Worm (Caenorhabditis elegans) whole organism, young adult: Measurements from ENCODE around the gene ddx-19.

Experiments
- B0261.1 ChIP-seq: sonication (generic microtip); optimal IDR thresholded peaks from 2 replicates; lab custom pipeline; 2016; ENCODE audit warnings: mild to moderate bottlenecking, missing genetic modification characterization, moderate library complexity, missing compliant biosample characterization
- D2030.7 ChIP-seq: fragments of 200-800 bp; sonication (Bioruptor generic); IDR thresholded peaks from 2 replicates; pipeline ENCODE4 v1.3.6; 2022; ENCODE audit warnings: missing genetic modification reagents, missing genetic modification characterization, missing compliant biosample characterization
- F23B12.7 ChIP-seq: sonication (generic microtip); optimal IDR thresholded peaks from 2 replicates; lab custom pipeline; 2017; ENCODE audit warnings: missing genetic modification characterization, mild to moderate bottlenecking, missing compliant biosample characterization, antibody characterized with exemption, moderate library complexity; ENCODE audit not compliant: insufficient read depth
- F33H1.4 ChIP-seq: fragments of 200-800 bp; sonication (Bioruptor generic); IDR thresholded peaks from 2 replicates; pipeline ENCODE4 v1.3.6; 2022; ENCODE audit warnings: missing genetic modification reagents, missing genetic modification characterization, missing compliant biosample characterization
- F52B5.7 ChIP-seq: sonication (generic microtip); optimal IDR thresholded peaks from 2 replicates; lab custom pipeline; 2016; ENCODE audit warnings: mild to moderate bottlenecking, missing genetic modification characterization, missing compliant biosample characterization
- F57A8.1 ChIP-seq: fragments of 200-800 bp; sonication (Bioruptor generic); optimal IDR thresholded peaks from 2 replicates; lab custom pipeline; 2018; ENCODE audit warnings: mild to moderate bottlenecking, missing genetic modification characterization, moderate library complexity, missing compliant biosample characterization
- K11D2.4 ChIP-seq: fragments of 200-800 bp; sonication (Bioruptor generic); IDR thresholded peaks from 2 replicates; pipeline ENCODE4 v1.3.6; 2022; ENCODE audit warnings: missing genetic modification reagents, missing genetic modification characterization, missing compliant biosample characterization
- T07F8.4 ChIP-seq: sonication (generic microtip); optimal IDR thresholded peaks from 2 replicates; lab custom pipeline; 2016; ENCODE audit warnings: mild to moderate bottlenecking, missing genetic modification characterization, moderate library complexity, missing compliant biosample characterization
- Y53G8AR.9 ChIP-seq: fragments of 200-800 bp; sonication (Bioruptor generic); conservative IDR thresholded peaks from 2 replicates; pipeline ENCODE4 v1.3.6; 2022; ENCODE audit warnings: missing genetic modification reagents, missing genetic modification characterization, missing compliant biosample characterization
- Y56A3A.18 ChIP-seq: fragments of 200-800 bp; sonication (Bioruptor generic); IDR thresholded peaks from 2 replicates; pipeline ENCODE4 v1.3.6; 2022; ENCODE audit warnings: missing genetic modification reagents, missing genetic modification characterization, missing compliant biosample characterization
- ZK185.1 ChIP-seq: sonication (generic microtip); optimal IDR thresholded peaks from 2 replicates; lab custom pipeline; 2016; ENCODE audit warnings: mild to moderate bottlenecking, missing genetic modification characterization, missing compliant biosample characterization; ENCODE audit not compliant: poor library complexity, severe bottlenecking
- aptf-2 ChIP-seq: fragments of 200-800 bp; sonication (Bioruptor generic); conservative IDR thresholded peaks from 2 replicates; pipeline ENCODE4 v1.3.6; 2022; ENCODE audit warnings: missing genetic modification reagents, missing genetic modification characterization, missing compliant biosample characterization
- aptf-3 ChIP-seq: fragments of 200-800 bp; sonication (Bioruptor generic); IDR thresholded peaks from 2 replicates; pipeline ENCODE4 v1.3.6; 2022; ENCODE audit warnings: missing genetic modification characterization, missing compliant biosample characterization
- attf-3 ChIP-seq: fragments of 200-800 bp; sonication (Bioruptor generic); conservative IDR thresholded peaks from 2 replicates; pipeline ENCODE4 v1.3.6; 2022; ENCODE audit warnings: missing genetic modification reagents, missing genetic modification characterization, missing compliant biosample characterization
- attf-5 ChIP-seq: fragments of 200-800 bp; sonication (Bioruptor generic); optimal IDR thresholded peaks from 2 replicates; lab custom pipeline; 2018; ENCODE audit warnings: mild to moderate bottlenecking, missing genetic modification characterization, missing compliant biosample characterization
- attf-6 ChIP-seq: fragments of 200-800 bp; sonication (Bioruptor generic); IDR thresholded peaks from 2 replicates; pipeline ENCODE4 v1.3.6; 2022; ENCODE audit warnings: missing genetic modification reagents, missing genetic modification characterization, missing compliant biosample characterization
- bed-2 ChIP-seq: fragments of 200-800 bp; sonication (Bioruptor generic); IDR thresholded peaks from 2 replicates; pipeline ENCODE4 v1.3.6; 2022; ENCODE audit warnings: missing genetic modification reagents, missing genetic modification characterization, missing compliant biosample characterization
- ccch-3 ChIP-seq: fragments of 200-800 bp; sonication (Bioruptor generic); optimal IDR thresholded peaks from 2 replicates; lab custom pipeline; 2018; ENCODE audit warnings: mild to moderate bottlenecking, missing genetic modification characterization, missing compliant biosample characterization
- cebp-2 ChIP-seq: fragments of 200-800 bp; sonication (Bioruptor generic); IDR thresholded peaks from 2 replicates; pipeline ENCODE4 v1.3.6; 2022; ENCODE audit warnings: missing genetic modification characterization, missing compliant biosample characterization
- ceh-58 ChIP-seq: fragments of 200-800 bp; sonication (Bioruptor generic); IDR thresholded peaks from 2 replicates; pipeline ENCODE4 v1.3.6; 2022; ENCODE audit warnings: missing genetic modification characterization, missing compliant biosample characterization
- ceh-79 ChIP-seq: sonication (generic microtip); optimal IDR thresholded peaks from 2 replicates; lab custom pipeline; 2017; ENCODE audit warnings: mild to moderate bottlenecking, missing genetic modification characterization, missing compliant biosample characterization
- die-1 ChIP-seq: sonication (generic microtip); optimal IDR thresholded peaks from 2 replicates; lab custom pipeline; 2016; ENCODE audit warnings: missing genotype, mild to moderate bottlenecking, missing genetic modification characterization, missing compliant biosample characterization
- dpff-1 ChIP-seq: sonication (generic microtip); optimal IDR thresholded peaks from 2 replicates; lab custom pipeline; 2017; ENCODE audit warnings: mild to moderate bottlenecking, missing genetic modification characterization, missing compliant biosample characterization
- ets-4 ChIP-seq: fragments of 200-800 bp; sonication (Bioruptor generic); optimal IDR thresholded peaks from 2 replicates; lab custom pipeline; 2018; ENCODE audit warnings: mild to moderate bottlenecking, missing genetic modification characterization, missing compliant biosample characterization
- hmg-20 ChIP-seq: fragments of 200-800 bp; sonication (Bioruptor generic); IDR thresholded peaks from 2 replicates; pipeline ENCODE4 v1.3.6; 2022; ENCODE audit warnings: missing genetic modification reagents, missing genetic modification characterization, missing compliant biosample characterization
- hrde-1 ChIP-seq: sonication (generic microtip); optimal IDR thresholded peaks from 2 replicates; lab custom pipeline; 2016; ENCODE audit warnings: missing genetic modification characterization, mild to moderate bottlenecking, missing compliant biosample characterization, moderate library complexity, missing genotype, missing genetic modification reagents, borderline replicate concordance
- lag-1 ChIP-seq: fragments of 200-800 bp; sonication (Bioruptor generic); IDR thresholded peaks from 2 replicates; pipeline ENCODE4 v1.3.6; 2022; ENCODE audit warnings: missing genetic modification reagents, missing genetic modification characterization, missing compliant biosample characterization
- let-526 ChIP-seq: fragments of 200-800 bp; sonication (Bioruptor generic); IDR thresholded peaks from 2 replicates; pipeline ENCODE4 v1.3.6; 2022; ENCODE audit warnings: missing genetic modification reagents, missing genetic modification characterization, missing compliant biosample characterization
- let-607 ChIP-seq, 2 experiments: fragments of 200-800 bp in 1 of 2; sonication (Bioruptor generic) in 1 of 2; sonication (generic microtip) in 1 of 2; optimal IDR thresholded peaks; 2 replicates each; lab custom pipeline; 2016 to 2018; ENCODE audit warnings: mild to moderate bottlenecking in 2 of 2, missing compliant biosample characterization in 2 of 2, missing genetic modification characterization in 2 of 2, moderate library complexity in 2 of 2, missing genotype in 1 of 2
- lin-26 ChIP-seq: fragments of 200-800 bp; sonication (Bioruptor generic); IDR thresholded peaks from 2 replicates; pipeline ENCODE4 v1.3.6; 2022; ENCODE audit warnings: missing genetic modification reagents, missing genetic modification characterization, missing compliant biosample characterization
- lir-1 ChIP-seq: fragments of 200-800 bp; sonication (Bioruptor generic); conservative IDR thresholded peaks from 2 replicates; pipeline ENCODE4 v1.3.6; 2022; ENCODE audit warnings: missing genetic modification reagents, missing genetic modification characterization, missing compliant biosample characterization
- lsl-1 ChIP-seq: fragments of 200-800 bp; sonication (Bioruptor generic); optimal IDR thresholded peaks from 2 replicates; lab custom pipeline; 2018; ENCODE audit warnings: mild to moderate bottlenecking, missing genetic modification characterization, moderate library complexity, missing compliant biosample characterization
- lsy-27 ChIP-seq: sonication (generic microtip); optimal IDR thresholded peaks from 2 replicates; lab custom pipeline; 2017; ENCODE audit warnings: missing genetic modification characterization, mild to moderate bottlenecking, missing compliant biosample characterization, antibody characterized with exemption, missing genotype, borderline replicate concordance; ENCODE audit not compliant: insufficient read depth
- madf-8 ChIP-seq: fragments of 200-800 bp; sonication (Bioruptor generic); conservative IDR thresholded peaks from 2 replicates; pipeline ENCODE4 v1.3.6; 2022; ENCODE audit warnings: missing genetic modification reagents, missing genetic modification characterization, missing compliant biosample characterization
- nfya-2 ChIP-seq: fragments of 200-800 bp; sonication (Bioruptor generic); IDR thresholded peaks from 2 replicates; pipeline ENCODE4 v1.3.6; 2022; ENCODE audit warnings: missing genetic modification reagents, missing genetic modification characterization, missing compliant biosample characterization
- nhr-90 ChIP-seq: sonication (generic microtip); optimal IDR thresholded peaks from 2 replicates; lab custom pipeline; 2016; ENCODE audit warnings: missing genotype, mild to moderate bottlenecking, missing genetic modification characterization, missing compliant biosample characterization
- rcor-1 ChIP-seq: fragments of 200-800 bp; sonication (Bioruptor generic); IDR thresholded peaks from 2 replicates; pipeline ENCODE4 v1.3.6; 2022; ENCODE audit warnings: missing genetic modification reagents, missing genetic modification characterization, missing compliant biosample characterization
- rpc-1 ChIP-seq, 2 experiments: fragments of 150-350 bp in 1 of 2; sonication (generic microtip) in 1 of 2; optimal IDR thresholded peaks; 2 replicates each; lab custom pipeline; 2014 to 2018; ENCODE audit warnings: missing biosample characterization in 1 of 2, missing genetic modification characterization in 1 of 2, missing genetic modification reagents in 1 of 2, missing genotype in 1 of 2
- sdz-38 ChIP-seq: sonication (generic microtip); optimal IDR thresholded peaks from 2 replicates; lab custom pipeline; 2016; ENCODE audit warnings: missing genotype, missing genetic modification characterization, missing compliant biosample characterization
- somi-1 ChIP-seq: fragments of 200-800 bp; sonication (Bioruptor generic); optimal IDR thresholded peaks from 2 replicates; lab custom pipeline; 2018; ENCODE audit warnings: mild to moderate bottlenecking, missing genetic modification characterization, missing compliant biosample characterization
- sptf-2 ChIP-seq: fragments of 200-800 bp; sonication (Bioruptor generic); optimal IDR thresholded peaks from 2 replicates; lab custom pipeline; 2018; ENCODE audit warnings: mild to moderate bottlenecking, missing genetic modification characterization, missing compliant biosample characterization
- tbx-9 ChIP-seq: sonication (generic microtip); optimal IDR thresholded peaks from 2 replicates; lab custom pipeline; 2016; ENCODE audit warnings: borderline replicate concordance, missing genetic modification characterization, inconsistent platforms, missing compliant biosample characterization
- unc-130 ChIP-seq: sonication (generic microtip); optimal IDR thresholded peaks from 2 replicates; lab custom pipeline; 2016; ENCODE audit warnings: missing genetic modification reagents, missing genetic modification characterization, missing compliant biosample characterization
- zfh-2 ChIP-seq: fragments of 200-800 bp; sonication (Bioruptor generic); conservative IDR thresholded peaks from 2 replicates; pipeline ENCODE4 v1.3.6; 2022; ENCODE audit warnings: missing genetic modification reagents, missing genetic modification characterization, missing compliant biosample characterization
- ztf-22 ChIP-seq: fragments of 200-800 bp; sonication (Bioruptor generic); optimal IDR thresholded peaks from 2 replicates; lab custom pipeline; 2018; ENCODE audit warnings: mild to moderate bottlenecking, missing genetic modification characterization, moderate library complexity, missing compliant biosample characterization
- ztf-25 ChIP-seq: fragments of 200-800 bp; sonication (Bioruptor generic); IDR thresholded peaks from 2 replicates; pipeline ENCODE4 v1.3.6; 2022; ENCODE audit warnings: missing genetic modification reagents, missing genetic modification characterization, missing compliant biosample characterization
- ztf-26 ChIP-seq: sonication (generic microtip); optimal IDR thresholded peaks from 2 replicates; lab custom pipeline; 2017; ENCODE audit warnings: missing genetic modification characterization, missing compliant biosample characterization
- ztf-3 ChIP-seq: fragments of 200-800 bp; sonication (Bioruptor generic); optimal IDR thresholded peaks from 2 replicates; lab custom pipeline; 2018; ENCODE audit warnings: mild to moderate bottlenecking, missing genetic modification characterization, missing compliant biosample characterization

The ddx-19 gene

DNA sequence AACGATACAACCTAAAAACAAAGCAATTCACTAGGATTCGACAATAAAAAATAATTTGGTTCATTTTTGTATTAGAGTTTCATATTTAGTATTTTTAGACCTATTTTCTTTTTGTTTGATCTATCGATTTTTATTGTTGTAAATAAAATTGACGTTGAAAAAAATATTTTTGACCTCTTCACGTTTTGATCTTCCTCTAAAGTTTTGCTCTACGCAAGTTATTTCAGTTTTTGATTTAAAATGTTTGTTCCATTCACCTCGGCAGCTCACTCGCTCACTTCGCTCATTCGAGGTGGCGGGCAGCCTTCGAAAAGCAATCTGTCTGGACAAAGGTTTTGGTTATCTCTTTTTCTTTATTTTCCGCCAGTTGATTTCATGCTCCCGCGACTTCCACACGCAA is 46.1 kb downstream of the ddx-19 start, which contains the start of gene enol-1 (continued):
- TF ChIP-seq B0261.1 (tag; lab: Kevin White, UChicago) (no peak), tbx-9 (no peak), attf-5 (GFP tag; lab: Kevin White, UChicago) (no peak), madf-8 (peak; percentile 85), F33H1.4 (GFP tag; lab: Robert Waterston, UW) (peak; percentile 50), let-526 (no peak), hmg-20 (GFP tag; lab: Robert Waterston, UW) (no peak), sdz-38 (tag; lab: Kevin White, UChicago) (no peak), lir-1 (GFP tag; lab: Robert Waterston, UW) (no peak), lin-26 (GFP tag; lab: Robert Waterston, UW) (no peak), ceh-58 (GFP tag; lab: Robert Waterston, UW) (no peak), rcor-1 (GFP tag; lab: Robert Waterston, UW) (no peak), somi-1 (GFP tag; lab: Kevin White, UChicago) (no peak), ztf-26 (tag; lab: Kevin White, UChicago) (no peak), D2030.7 (GFP tag; lab: Robert Waterston, UW) (peak; percentile 65; the same call in 1 of the 2 replicates), lsl-1 (GFP tag; lab: Kevin White, UChicago) (peak; percentile 34), ztf-22 (no peak), Y56A3A.18 (GFP tag; lab: Robert Waterston, UW) (no peak), rpc-1 (optimal IDR thresholded peaks at IDR 0.05; lab: Kevin White, UChicago) (no peak), rpc-1 (tag; optimal IDR thresholded peaks at IDR 0.05; lab: Kevin White, UChicago) (no peak), dpff-1 (tag; lab: Kevin White, UChicago) (no peak), unc-130 (peak; percentile 45), let-607 (tag; optimal IDR thresholded peaks at IDR 0.05; lab: Kevin White, UChicago) (no peak), bed-2 (GFP tag; lab: Robert Waterston, UW) (no peak), lsy-27 (tag; lab: Kevin White, UChicago) (no peak), F52B5.7 (tag; lab: Kevin White, UChicago) (no peak), lag-1 (GFP tag; lab: Robert Waterston, UW) (no peak), F57A8.1 (no peak), cebp-2 (GFP tag; lab: Robert Waterston, UW) (no peak), aptf-3 (no peak), nfya-2 (GFP tag; lab: Robert Waterston, UW) (no peak), attf-6 (GFP tag; lab: Robert Waterston, UW) (0 out of 2 replicates have a peak, but pooled peaks have one; percentile 30), T07F8.4 (no peak), ZK185.1 (tag; lab: Kevin White, UChicago) (no peak), die-1 (no peak), aptf-2 (GFP tag; lab: Robert Waterston, UW) (no peak), Y53G8AR.9 (no peak), F23B12.7 (no peak), ccch-3 (GFP tag; lab: Kevin White, UChicago) (no peak), sptf-2 (GFP tag; lab: Kevin White, UChicago) (no peak), K11D2.4 (GFP tag; lab: Robert Waterston, UW) (0 out of 2 replicates have a peak, but pooled peaks have one; percentile 14), zfh-2 (GFP tag; lab: Robert Waterston, UW) (no peak), ztf-3 (no peak), ets-4 (no peak), nhr-90 (tag; lab: Kevin White, UChicago) (no peak), ceh-79 (tag; lab: Kevin White, UChicago) (no peak), ztf-25 (GFP tag; lab: Robert Waterston, UW) (no peak), attf-3 (no peak), hrde-1 (tag; lab: Kevin White, UChicago) (no peak)
